Worm (Caenorhabditis elegans): Measurements from ENCODE around the gene K12H4.2.

K12H4.2 gene

ce11 chrIII:8013582-8013981 lies 33.9 kb upstream of the K12H4.2 start:
- no peak for TF ChIP-seq ceh-44 (GFP tag; IDR thresholded peaks at IDR 0.05)
- TF ChIP-seq mxl-3 (GFP tag; optimal IDR thresholded peaks at IDR 0.05), result no peak

- peak; percentile 42 for TF ChIP-seq aha-1 (tag)
- no peak for TF ChIP-seq nhr-6 (tag; optimal IDR thresholded peaks at IDR 0.05)
These were observed 31.1 kb upstream of the K12H4.2 start, which contains the start of gene F44B9.5 for ce11 chrIII:8016438-8016837. F44B9.5 (minus strand) TSS chrIII:8016538.

DNA sequence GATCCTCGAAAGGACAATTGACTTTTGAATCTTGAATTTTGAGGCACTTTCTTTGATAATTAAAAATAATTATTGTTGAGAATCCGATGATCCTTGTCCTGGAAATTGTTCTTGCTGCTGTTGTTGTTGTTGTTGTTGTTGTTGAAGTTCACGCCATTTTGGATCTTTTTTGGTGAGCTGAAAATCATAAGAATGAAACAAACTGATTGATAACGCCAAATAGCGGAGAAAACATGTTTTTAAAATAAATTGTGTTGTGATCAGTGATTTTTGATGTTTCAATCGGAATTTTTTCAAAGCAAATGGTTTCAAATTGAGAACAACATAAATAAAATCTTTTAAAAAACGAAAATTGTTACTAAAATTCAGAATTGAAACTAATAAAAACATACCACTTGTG lies 30.5 kb upstream of the K12H4.2 start:
- TF ChIP-seq php-3 (GFP tag; IDR thresholded peaks at IDR 0.05), result no peak
- no peak for TF ChIP-seq set-16 (GFP tag; IDR thresholded peaks at IDR 0.05)
- TF ChIP-seq madf-9 (GFP tag; conservative IDR thresholded peaks at IDR 0.05), result no peak
- TF ChIP-seq daf-16 (GFP tag; optimal IDR thresholded peaks at IDR 0.05), result no peak
- TF ChIP-seq daf-16 (tag; optimal IDR thresholded peaks at IDR 0.05), result peak; percentile 96

- TF ChIP-seq nhr-41 (GFP tag; IDR thresholded peaks at IDR 0.05) (no peak), T20F7.1 (GFP tag; optimal IDR thresholded peaks at IDR 0.05) (no peak), mes-2 (tag; optimal IDR thresholded peaks at IDR 0.05; ENCODE audit: poor library complexity, severe bottlenecking) (peak; percentile 91), nhr-42 (GFP tag; IDR thresholded peaks at IDR 0.05) (0 out of 2 replicates have a peak, but pooled peaks have one; percentile 20), Y105C5A.15 (GFP tag; IDR thresholded peaks at IDR 0.05) (no peak), dmd-6 (GFP tag; IDR thresholded peaks at IDR 0.05) (no peak), arid-1 (GFP tag; conservative IDR thresholded peaks at IDR 0.05) (peak; percentile 43; the same call in 1 of the 2 replicates), F26F4.8 (GFP tag; conservative IDR thresholded peaks at IDR 0.05) (no peak), lin-1 (GFP tag; IDR thresholded peaks at IDR 0.05) (no peak), madf-9 (GFP tag; conservative IDR thresholded peaks at IDR 0.05) (0 out of 2 replicates have a peak, but pooled peaks have one; percentile 21), hlh-11 (tag; optimal IDR thresholded peaks at IDR 0.05) (peak; percentile 91), lin-15B (tag; optimal IDR thresholded peaks at IDR 0.05) (no peak), egl-27 (tag; optimal IDR thresholded peaks at IDR 0.05) (no peak), nhr-237 (tag; optimal IDR thresholded peaks at IDR 0.05) (no peak), mep-1 (tag; optimal IDR thresholded peaks at IDR 0.05) (peak; percentile 79), aha-1 (tag) (peak; percentile 6), ceh-82 (tag; optimal IDR thresholded peaks at IDR 0.05) (no peak), tag-97 (GFP tag; IDR thresholded peaks at IDR 0.05) (no peak), F44E2.7 (GFP tag; IDR thresholded peaks at IDR 0.05) (no peak), daf-8 (GFP tag; IDR thresholded peaks at IDR 0.05) (no peak), hmg-1.1 (GFP tag; IDR thresholded peaks at IDR 0.05) (peak; percentile 70), dpl-1 (GFP tag; optimal IDR thresholded peaks at IDR 0.05) (peak; percentile 89), mdl-1 (tag; optimal IDR thresholded peaks at IDR 0.05) (peak in 1 of 2 experiments; percentile 14), pha-4 (GFP tag; IDR thresholded peaks at IDR 0.05) (no peak), pha-4 (tag; optimal IDR thresholded peaks at IDR 0.05) (peak; percentile 74), mxl-2 (GFP tag; conservative IDR thresholded peaks at IDR 0.05) (no peak), D1046.2 (GFP tag; IDR thresholded peaks at IDR 0.05) (no peak), gei-8 (GFP tag; optimal IDR thresholded peaks at IDR 0.05) (no peak), unc-62 (GFP tag; optimal IDR thresholded peaks at IDR 0.05 in 1 of 2) (no peak), unc-62 (tag; optimal IDR thresholded peaks at IDR 0.05) (no peak), fos-1 (tag; optimal IDR thresholded peaks at IDR 0.05) (no peak), skn-1 (tag; optimal IDR thresholded peaks at IDR 0.05) (no peak), ztf-11 (tag; optimal IDR thresholded peaks at IDR 0.05) (no peak), vab-7 (GFP tag; IDR thresholded peaks at IDR 0.05) (0 out of 2 replicates have a peak, but pooled peaks have one; percentile 25), unc-39 (tag; optimal IDR thresholded peaks at IDR 0.05) (no peak), duxl-1 (tag; optimal IDR thresholded peaks at IDR 0.05; ENCODE audit: poor library complexity) (no peak), fkh-10 (GFP tag; optimal IDR thresholded peaks at IDR 0.05) (no peak), spr-1 (tag; optimal IDR thresholded peaks at IDR 0.05) (no peak), daf-16 (GFP tag; optimal IDR thresholded peaks at IDR 0.05) (no peak), daf-16 (tag; optimal IDR thresholded peaks at IDR 0.05) (peak; percentile 51), zfp-2 (tag; optimal IDR thresholded peaks at IDR 0.05) (no peak)
These were observed 26.6 kb upstream of the K12H4.2 start, which contains the start of gene lin-36 for ce11 chrIII:8020823-8021332. lin-36 (minus strand) TSS chrIII:8020873.

Data from whole organism, L4 larva.